Worm (Caenorhabditis elegans) whole organism, L4/young adult: ENCODE data around the gene T28A11.19.
A peak's percentile ranks its signal among the peaks of the same experiment; 100 is the strongest.

Source experiments
- W03F9.2 ChIP-seq: fragments of 150-350 bp; optimal IDR thresholded peaks from 2 replicates; lab custom pipeline; 2014; ENCODE audit warnings: missing biosample characterization, missing genetic modification characterization
- dao-5 ChIP-seq: sonication (generic microtip); optimal IDR thresholded peaks from 2 replicates; lab custom pipeline; 2016; ENCODE audit warnings: missing genotype, missing genetic modification characterization, moderate library complexity, missing compliant biosample characterization
- him-1 ChIP-seq: sonication (generic microtip); optimal IDR thresholded peaks from 2 replicates; lab custom pipeline; 2016; ENCODE audit warnings: missing genotype, missing genetic modification reagents, missing genetic modification characterization, missing compliant biosample characterization

T28A11.19 gene

DNA sequence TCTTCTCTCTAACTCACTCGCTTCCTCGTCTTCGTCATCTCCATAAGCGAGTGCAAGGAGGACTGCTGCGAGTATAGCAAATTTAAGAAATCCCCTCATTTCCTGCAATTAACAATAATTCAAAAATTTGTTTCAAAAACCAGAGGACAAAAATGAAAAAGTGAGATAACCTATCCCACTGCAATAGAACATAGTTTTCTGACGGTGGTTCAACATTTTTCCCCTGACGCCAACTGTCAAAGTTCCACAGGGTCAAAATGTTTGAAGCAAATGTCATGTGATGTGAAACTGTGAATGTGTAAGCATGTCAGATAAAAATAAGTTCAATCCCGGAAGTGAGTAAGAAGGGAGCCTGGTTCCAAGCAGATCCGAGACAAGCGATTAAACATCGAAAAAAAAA lies at the start of gene T28A11.19:
Gene T28A11.19 (minus strand): TSS at position 108 of the 400 bp plus-strand sequence.
- TF ChIP-seq dao-5 (tag; lab: Kevin White, UChicago) (no peak), him-1 (tag; lab: Kevin White, UChicago) (no peak), W03F9.2 (tag; lab: Kevin White, UChicago) (no peak)

ce11 chrV:3318975-3319374 lies 49.7 kb upstream of the T28A11.19 start, which contains the start of gene F35F10.13:
Gene F35F10.13, minus strand, starts transcription at chrV:3319075.
- no peak for TF ChIP-seq W03F9.2 (tag; lab: Kevin White, UChicago)
- no peak for TF ChIP-seq him-1 (tag; lab: Kevin White, UChicago)
- no peak for TF ChIP-seq dao-5 (tag; lab: Kevin White, UChicago)

DNA sequence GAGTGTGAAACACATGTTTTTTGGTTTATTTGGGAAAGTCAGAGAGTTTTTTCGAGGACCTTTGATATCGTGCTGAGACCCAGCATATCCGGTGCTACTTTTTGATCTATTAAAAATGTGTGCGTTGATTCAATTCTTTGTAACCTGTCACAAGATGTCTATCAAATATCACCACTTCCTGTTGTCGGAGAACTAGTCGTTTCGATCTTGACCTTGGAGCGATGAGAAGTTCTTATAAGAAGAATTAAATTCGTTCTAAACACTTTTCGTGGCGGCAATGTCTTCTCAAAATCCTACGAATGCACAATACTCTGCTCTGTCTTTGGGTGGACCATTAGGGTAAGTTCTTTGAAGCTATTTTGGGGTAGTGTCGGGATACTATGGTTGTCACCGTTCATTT lies 46.8 kb upstream of the T28A11.19 start, which contains the start of gene F35F10.1:
Gene F35F10.1 (plus strand): TSS at position 200 of the 400 bp plus-strand sequence.
- TF ChIP-seq dao-5 (tag; lab: Kevin White, UChicago) = no peak
- TF ChIP-seq W03F9.2 (tag; lab: Kevin White, UChicago) = no peak
- no peak for TF ChIP-seq him-1 (tag; lab: Kevin White, UChicago)

- peak; percentile 16 for TF ChIP-seq W03F9.2 (tag; lab: Kevin White, UChicago)
- no peak for TF ChIP-seq dao-5 (tag; lab: Kevin White, UChicago)
- TF ChIP-seq him-1 (tag; lab: Kevin White, UChicago) = peak; percentile 18
Observed at ce11 chrV:3315308-3315707, 46.0 kb upstream of the T28A11.19 start, which contains the start of gene arrd-19. Gene arrd-19, minus strand, starts transcription at chrV:3315516.

ce11 chrV:3312067-3312666 lies 42.9 kb upstream of the T28A11.19 start, which contains the start of gene arrd-18:
Gene arrd-18, minus strand, starts transcription at chrV:3312117.
- TF ChIP-seq dao-5 (tag; lab: Kevin White, UChicago) = no peak
- no peak for TF ChIP-seq W03F9.2 (tag; lab: Kevin White, UChicago)
- no peak for TF ChIP-seq him-1 (tag; lab: Kevin White, UChicago)

DNA sequence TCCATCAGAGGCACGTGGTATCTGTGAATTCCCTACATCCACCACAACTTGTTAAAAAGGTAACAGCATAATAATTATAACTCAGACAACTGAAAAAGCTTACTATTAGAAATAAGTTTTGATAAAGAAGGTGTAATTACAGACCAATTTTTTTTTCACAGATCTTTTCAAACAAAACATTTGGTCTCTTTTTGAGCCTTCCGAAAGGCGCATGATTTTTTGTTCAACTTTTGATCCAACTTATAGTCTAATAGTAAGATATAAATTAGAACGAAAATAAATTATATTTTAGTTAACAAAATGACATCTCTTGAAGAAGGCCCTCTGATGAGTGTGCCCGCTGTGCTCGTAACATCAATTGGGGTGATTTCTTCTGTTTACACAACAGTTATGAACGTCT lies 38.9 kb upstream of the T28A11.19 start, which contains the start of gene srbc-3:
Gene srbc-3 (plus strand): TSS at position 301 of the 400 bp plus-strand sequence.
- TF ChIP-seq W03F9.2 (tag; lab: Kevin White, UChicago) (no peak), dao-5 (tag; lab: Kevin White, UChicago) (no peak), him-1 (tag; lab: Kevin White, UChicago) (no peak)

DNA sequence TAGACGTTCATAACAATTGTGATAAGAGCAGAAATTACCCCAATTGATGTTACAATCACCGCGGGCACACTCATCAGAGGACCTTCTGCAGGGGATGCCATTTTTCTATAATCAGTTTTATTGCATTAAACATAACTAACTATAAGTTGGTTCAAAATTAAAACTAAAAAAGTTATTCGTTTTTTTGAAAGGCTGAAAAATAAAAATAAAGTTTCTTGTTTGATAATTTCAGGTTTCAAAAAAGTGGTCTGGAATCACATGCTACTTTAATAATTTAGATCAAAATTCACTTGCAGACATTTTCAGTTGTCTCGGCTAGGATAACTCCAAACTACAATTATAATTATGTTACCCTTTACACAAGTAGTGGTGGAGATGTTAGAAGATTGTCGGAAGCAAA lies 32.6 kb upstream of the T28A11.19 start, which contains the start of gene srbc-1:
Gene srbc-1 (minus strand): TSS at position 101 of the 400 bp plus-strand sequence.
- TF ChIP-seq W03F9.2 (tag; lab: Kevin White, UChicago) = no peak
- TF ChIP-seq him-1 (tag; lab: Kevin White, UChicago) = no peak
- TF ChIP-seq dao-5 (tag; lab: Kevin White, UChicago) = no peak

DNA sequence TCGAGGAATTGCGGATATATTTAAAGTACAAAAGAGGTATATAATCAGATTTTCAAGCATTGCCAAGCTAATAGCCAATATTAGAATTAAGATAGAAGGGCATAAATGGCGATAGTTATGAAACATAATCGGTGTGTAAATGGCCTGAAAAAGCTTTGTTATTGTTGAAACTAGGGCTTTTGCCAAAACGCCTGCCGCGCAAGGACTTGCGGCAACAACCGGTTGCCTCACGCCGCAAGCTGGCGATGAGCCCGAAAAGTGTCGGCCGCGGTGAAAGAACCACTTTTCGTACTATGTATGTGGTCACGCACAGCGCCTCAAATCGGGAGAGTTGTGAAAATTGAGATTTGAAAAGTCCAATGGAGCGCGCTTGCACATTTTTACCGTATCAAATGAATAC lies 30.1 kb upstream of the T28A11.19 start:
- TF ChIP-seq him-1 (tag; lab: Kevin White, UChicago) (no peak), W03F9.2 (tag; lab: Kevin White, UChicago) (no peak), dao-5 (tag; lab: Kevin White, UChicago) (no peak)

- TF ChIP-seq dao-5 (tag; lab: Kevin White, UChicago) (no peak), him-1 (tag; lab: Kevin White, UChicago) (no peak), W03F9.2 (tag; lab: Kevin White, UChicago) (no peak)
Observed at ce11 chrV:3297764-3298163, 28.4 kb upstream of the T28A11.19 start, which contains the start of gene srx-122. Gene srx-122, minus strand, starts transcription at chrV:3297864.

DNA sequence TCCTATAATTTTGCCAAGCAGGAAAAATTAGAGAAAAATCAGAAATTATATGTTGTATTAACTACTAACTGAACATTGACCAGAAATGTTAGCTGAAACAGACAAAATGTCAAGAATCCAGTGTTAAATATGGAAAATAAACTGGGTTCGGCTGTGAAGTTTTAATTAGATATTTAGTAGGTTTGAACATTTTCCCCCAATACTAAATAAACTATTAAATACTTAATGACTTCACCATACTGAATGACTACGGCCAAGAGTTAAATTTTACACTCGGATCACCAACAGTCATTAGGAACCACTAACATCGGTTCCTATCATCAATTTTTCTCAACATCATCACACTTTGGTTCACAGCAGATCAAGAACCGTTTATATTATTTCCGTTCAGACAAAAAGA lies 26.1 kb upstream of the T28A11.19 start:
- TF ChIP-seq W03F9.2 (tag; lab: Kevin White, UChicago) (no peak), dao-5 (tag; lab: Kevin White, UChicago) (no peak), him-1 (tag; lab: Kevin White, UChicago) (no peak)

DNA sequence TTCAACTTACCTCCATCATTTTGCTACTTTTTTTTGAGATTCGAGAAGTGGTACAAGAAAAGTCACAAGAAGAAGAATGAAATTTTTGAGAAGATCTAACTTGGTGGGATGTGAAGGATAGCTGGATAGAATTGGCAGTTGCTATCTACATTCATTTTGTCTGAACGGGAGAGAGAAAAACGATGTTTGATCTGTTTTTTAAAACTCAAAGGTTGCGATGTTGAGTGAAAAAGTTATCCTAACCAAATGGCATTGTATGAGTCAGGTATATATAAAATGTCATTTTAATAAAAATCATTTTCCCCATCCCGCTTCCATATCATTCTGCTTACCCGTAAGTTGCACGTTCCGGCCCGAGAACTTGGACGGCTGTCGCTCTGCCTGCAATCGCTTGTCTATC lies 20.0 kb upstream of the T28A11.19 start, which contains the start of gene F35F10.6:
Gene F35F10.6 (minus strand): TSS at position 101 of the 400 bp plus-strand sequence.
- TF ChIP-seq W03F9.2 (tag; lab: Kevin White, UChicago) (no peak), dao-5 (tag; lab: Kevin White, UChicago) (no peak), him-1 (tag; lab: Kevin White, UChicago) (no peak)

- no peak for TF ChIP-seq him-1 (tag; lab: Kevin White, UChicago)
- no peak for TF ChIP-seq dao-5 (tag; lab: Kevin White, UChicago)
- TF ChIP-seq W03F9.2 (tag; lab: Kevin White, UChicago) = no peak
Observed at ce11 chrV:3288134-3288533, 18.8 kb upstream of the T28A11.19 start.

DNA sequence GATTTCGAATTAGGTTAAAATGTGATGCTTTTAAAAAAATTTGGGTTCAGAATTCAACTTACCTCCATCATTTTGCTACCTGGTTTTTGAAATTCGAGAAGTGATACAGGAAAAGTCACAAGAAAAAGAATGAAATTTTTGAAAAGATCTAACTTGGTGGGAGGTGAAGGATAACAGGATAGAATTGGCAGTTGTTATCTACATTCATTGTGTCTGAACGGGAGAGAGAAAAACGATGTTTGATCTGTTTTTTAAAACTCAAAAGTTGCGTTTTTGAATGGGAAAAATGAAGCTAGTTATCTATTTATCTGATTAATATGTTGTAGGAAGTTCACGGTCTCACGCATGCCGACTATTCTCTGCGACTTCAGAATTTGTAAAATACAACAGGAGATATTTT lies 18.0 kb upstream of the T28A11.19 start, which contains the start of gene F35F10.7:
Gene F35F10.7 (minus strand): TSS at position 101 of the 400 bp plus-strand sequence.
- TF ChIP-seq dao-5 (tag; lab: Kevin White, UChicago) = no peak
- no peak for TF ChIP-seq him-1 (tag; lab: Kevin White, UChicago)
- no peak for TF ChIP-seq W03F9.2 (tag; lab: Kevin White, UChicago)
